Fruit fly (Drosophila melanogaster) whole organism: ENCODE measurements around the gene chif.

Experiments used
- CG8478 ChIP-seq: fragments of >200 bp; optimal IDR thresholded peaks from 2 replicates; lab custom pipeline; 2018; ENCODE audit warnings: inconsistent platforms
- Dll ChIP-seq: fragments of >200 bp; optimal IDR thresholded peaks from 2 replicates; lab custom pipeline; 2017
- EcR ChIP-seq, 2 experiments: fragments of >200 bp; optimal IDR thresholded peaks; 2 replicates each; lab custom pipeline; 2017; ENCODE audit warnings: missing biosample characterization in 2 of 2, missing genetic modification characterization in 2 of 2, missing genetic modification reagents in 2 of 2
- pan ChIP-seq: fragments of >200 bp; optimal IDR thresholded peaks from 2 replicates; lab custom pipeline; 2017
- psq ChIP-seq: fragments of >200 bp; optimal IDR thresholded peaks from 2 replicates; lab custom pipeline; 2017
- usp ChIP-seq: fragments of >200 bp; optimal IDR thresholded peaks from 2 replicates; lab custom pipeline; 2017; ENCODE audit warnings: missing biosample characterization, missing genetic modification characterization, mixed read lengths

Gene chif

dm6 chr2L:16352585-16353580, at the start of gene chif, which contains the start of the genes Hyls1 and CG4455:
Gene chif (minus strand): TSS chr2L:16352628.
Gene Hyls1 (minus strand): TSS chr2L:16352628.
Gene CG4455 (plus strand): TSS chr2L:16352934.
- TF ChIP-seq Dll (no peak), pan (no peak), psq (lab: Kevin White, UChicago) (no peak), CG8478 (lab: Kevin White, UChicago) (no peak), usp (no peak), EcR (GFP tag; optimal IDR thresholded peaks at IDR 0.05; lab: Kevin White, UChicago) (no peak)

- no peak for TF ChIP-seq usp
- no peak for TF ChIP-seq pan
- no peak for TF ChIP-seq CG8478 (lab: Kevin White, UChicago)
- TF ChIP-seq EcR (GFP tag; optimal IDR thresholded peaks at IDR 0.05; lab: Kevin White, UChicago): no peak
- TF ChIP-seq psq (lab: Kevin White, UChicago): no peak
- TF ChIP-seq Dll: no peak
These were observed 45.1 kb upstream of the chif start for dm6 chr2L:16397517-16397916.

- TF ChIP-seq usp: no peak
These were observed 38.4 kb upstream of the chif start for dm6 chr2L:16390803-16391202.

- TF ChIP-seq pan: no peak
- no peak for TF ChIP-seq usp
- TF ChIP-seq psq (lab: Kevin White, UChicago): no peak
- TF ChIP-seq CG8478 (lab: Kevin White, UChicago): no peak
- no peak for TF ChIP-seq Dll
- TF ChIP-seq EcR (GFP tag; optimal IDR thresholded peaks at IDR 0.05; lab: Kevin White, UChicago): no peak
These were observed 28.5 kb upstream of the chif start for dm6 chr2L:16380973-16381372.

- TF ChIP-seq CG8478 (lab: Kevin White, UChicago): no peak
- no peak for TF ChIP-seq psq (lab: Kevin White, UChicago)
- TF ChIP-seq pan: no peak
- no peak for TF ChIP-seq EcR (GFP tag; optimal IDR thresholded peaks at IDR 0.05; lab: Kevin White, UChicago)
- TF ChIP-seq Dll: no peak
- TF ChIP-seq usp: no peak
These were observed 22.3 kb upstream of the chif start for dm6 chr2L:16374691-16375090.

- TF ChIP-seq CG8478 (lab: Kevin White, UChicago) (no peak), Dll (no peak), EcR (GFP tag; optimal IDR thresholded peaks at IDR 0.05; lab: Kevin White, UChicago) (no peak), usp (no peak), psq (lab: Kevin White, UChicago) (no peak), pan (no peak)
These were observed 13.2 kb upstream of the chif start, which contains the start of gene jhamt for dm6 chr2L:16365603-16366002. Gene jhamt (plus strand): TSS chr2L:16365903.

- TF ChIP-seq pan (no peak), psq (lab: Kevin White, UChicago) (no peak), usp (no peak), EcR (GFP tag; optimal IDR thresholded peaks at IDR 0.05; lab: Kevin White, UChicago) (no peak), Dll (no peak), CG8478 (lab: Kevin White, UChicago) (no peak)
These were observed 5.4 kb upstream of the chif start for dm6 chr2L:16357865-16358264.

dm6 chr2L:16356249-16357025, 4.0 kb upstream of the chif start, which contains the start of gene CaBP1:
Gene CaBP1 (minus strand): TSS chr2L:16356735.
- TF ChIP-seq psq (lab: Kevin White, UChicago): no peak
- TF ChIP-seq CG8478 (lab: Kevin White, UChicago): no peak
- TF ChIP-seq EcR (GFP tag; optimal IDR thresholded peaks at IDR 0.05; lab: Kevin White, UChicago): no peak
- no peak for TF ChIP-seq usp
- no peak for TF ChIP-seq pan
- no peak for TF ChIP-seq Dll

dm6 chr2L:16353765-16354164, 1.3 kb upstream of the chif start:
- TF ChIP-seq Dll (no peak), pan (no peak), EcR (GFP tag; optimal IDR thresholded peaks at IDR 0.05; lab: Kevin White, UChicago) (no peak), psq (lab: Kevin White, UChicago) (no peak), usp (no peak), CG8478 (lab: Kevin White, UChicago) (no peak)

dm6 chr2L:16351805-16352584, 433 bp downstream of the chif start:
- no peak for TF ChIP-seq Dll
- no peak for TF ChIP-seq psq (lab: Kevin White, UChicago)
- no peak for TF ChIP-seq EcR (GFP tag; optimal IDR thresholded peaks at IDR 0.05; lab: Kevin White, UChicago)

- TF ChIP-seq CG8478 (lab: Kevin White, UChicago) (no peak), psq (lab: Kevin White, UChicago) (peak; percentile 75)
These were observed 1.5 kb downstream of the chif start for dm6 chr2L:16350742-16351568.
